Worm (Caenorhabditis elegans) whole organism, young adult: ENCODE results near the gene spin-1.

Source experiments
- B0035.1 ChIP-seq: sonication (generic microtip); optimal IDR thresholded peaks from 2 replicates; lab custom pipeline; 2016; ENCODE audit warnings: missing genetic modification characterization, mild to moderate bottlenecking, missing compliant biosample characterization, missing genotype, missing genetic modification reagents
- C06A6.2 ChIP-seq: fragments of 200-800 bp; sonication (Bioruptor generic); conservative IDR thresholded peaks from 2 replicates; pipeline ENCODE4 v1.3.6; 2022; ENCODE audit warnings: missing genetic modification characterization, missing compliant biosample characterization
- F33H1.4 ChIP-seq: fragments of 200-800 bp; sonication (Bioruptor generic); IDR thresholded peaks from 2 replicates; pipeline ENCODE4 v1.3.6; 2022; ENCODE audit warnings: missing genetic modification reagents, missing genetic modification characterization, missing compliant biosample characterization
- F37B4.10 ChIP-seq: fragments of 200-800 bp; sonication (Bioruptor generic); IDR thresholded peaks from 2 replicates; pipeline ENCODE4 v1.3.6; 2022; ENCODE audit warnings: missing genetic modification characterization, missing compliant biosample characterization
- K11D2.4 ChIP-seq: fragments of 200-800 bp; sonication (Bioruptor generic); IDR thresholded peaks from 2 replicates; pipeline ENCODE4 v1.3.6; 2022; ENCODE audit warnings: missing genetic modification reagents, missing genetic modification characterization, missing compliant biosample characterization
- T07F8.4 ChIP-seq: sonication (generic microtip); optimal IDR thresholded peaks from 2 replicates; lab custom pipeline; 2016; ENCODE audit warnings: mild to moderate bottlenecking, missing genetic modification characterization, moderate library complexity, missing compliant biosample characterization
- Y53G8AR.9 ChIP-seq: fragments of 200-800 bp; sonication (Bioruptor generic); conservative IDR thresholded peaks from 2 replicates; pipeline ENCODE4 v1.3.6; 2022; ENCODE audit warnings: missing genetic modification reagents, missing genetic modification characterization, missing compliant biosample characterization
- Y95B8A.8 ChIP-seq: fragments of 200-800 bp; sonication (Bioruptor generic); IDR thresholded peaks from 2 replicates; pipeline ENCODE4 v1.3.6; 2022; ENCODE audit warnings: missing genetic modification reagents, missing genetic modification characterization, missing compliant biosample characterization
- ZK185.1 ChIP-seq: sonication (generic microtip); optimal IDR thresholded peaks from 2 replicates; lab custom pipeline; 2016; ENCODE audit warnings: mild to moderate bottlenecking, missing genetic modification characterization, missing compliant biosample characterization; ENCODE audit not compliant: poor library complexity, severe bottlenecking
- ama-1 ChIP-seq, 3 experiments: fragments of 150-350 bp in 1 of 3; sonication (generic microtip) in 2 of 3; optimal IDR thresholded peaks; 2 replicates each; lab custom pipeline; 2014 to 2018; ENCODE audit warnings: missing biosample characterization in 2 of 3, missing genetic modification characterization in 2 of 3, missing genetic modification reagents in 2 of 3
- attf-3 ChIP-seq: fragments of 200-800 bp; sonication (Bioruptor generic); conservative IDR thresholded peaks from 2 replicates; pipeline ENCODE4 v1.3.6; 2022; ENCODE audit warnings: missing genetic modification reagents, missing genetic modification characterization, missing compliant biosample characterization
- attf-6 ChIP-seq: fragments of 200-800 bp; sonication (Bioruptor generic); IDR thresholded peaks from 2 replicates; pipeline ENCODE4 v1.3.6; 2022; ENCODE audit warnings: missing genetic modification reagents, missing genetic modification characterization, missing compliant biosample characterization
- bed-1 ChIP-seq: fragments of 200-800 bp; sonication (Bioruptor generic); IDR thresholded peaks from 2 replicates; pipeline ENCODE4 v1.3.6; 2022; ENCODE audit warnings: missing genetic modification reagents, missing genetic modification characterization, missing compliant biosample characterization
- cebp-1 ChIP-seq, 2 experiments: fragments of 200-800 bp in 1 of 2; sonication (Bioruptor generic) in 1 of 2; sonication (generic microtip) in 1 of 2; IDR thresholded peaks in 1 of 2; optimal IDR thresholded peaks in 1 of 2; 2 replicates each; pipeline versions ENCODE4 v1.3.6 to Lab custom; 2017 to 2022; ENCODE audit warnings: missing compliant biosample characterization in 2 of 2, missing genetic modification characterization in 2 of 2, mild to moderate bottlenecking in 1 of 2, missing genetic modification reagents in 1 of 2, moderate library complexity in 1 of 2
- cebp-2 ChIP-seq: fragments of 200-800 bp; sonication (Bioruptor generic); IDR thresholded peaks from 2 replicates; pipeline ENCODE4 v1.3.6; 2022; ENCODE audit warnings: missing genetic modification characterization, missing compliant biosample characterization
- ceh-79 ChIP-seq: sonication (generic microtip); optimal IDR thresholded peaks from 2 replicates; lab custom pipeline; 2017; ENCODE audit warnings: mild to moderate bottlenecking, missing genetic modification characterization, missing compliant biosample characterization
- egl-18 ChIP-seq: fragments of 200-800 bp; sonication (Bioruptor generic); IDR thresholded peaks from 2 replicates; pipeline ENCODE4 v1.3.6; 2022; ENCODE audit warnings: missing genetic modification reagents, missing genetic modification characterization, missing compliant biosample characterization
- egl-44 ChIP-seq: fragments of 200-800 bp; sonication (Bioruptor generic); IDR thresholded peaks from 2 replicates; pipeline ENCODE4 v1.3.6; 2022; ENCODE audit warnings: missing genetic modification reagents, missing genetic modification characterization, missing compliant biosample characterization
- him-1 ChIP-seq: sonication (generic microtip); optimal IDR thresholded peaks from 2 replicates; lab custom pipeline; 2016; ENCODE audit warnings: missing genotype, missing genetic modification reagents, missing genetic modification characterization, missing compliant biosample characterization
- hmg-1.2 ChIP-seq: fragments of 200-800 bp; sonication (Bioruptor generic); IDR thresholded peaks from 2 replicates; pipeline ENCODE4 v1.3.6; 2022; ENCODE audit warnings: missing genetic modification reagents, missing genetic modification characterization, missing compliant biosample characterization
- hmg-20 ChIP-seq: fragments of 200-800 bp; sonication (Bioruptor generic); IDR thresholded peaks from 2 replicates; pipeline ENCODE4 v1.3.6; 2022; ENCODE audit warnings: missing genetic modification reagents, missing genetic modification characterization, missing compliant biosample characterization
- hrde-1 ChIP-seq: sonication (generic microtip); optimal IDR thresholded peaks from 2 replicates; lab custom pipeline; 2016; ENCODE audit warnings: missing genetic modification characterization, mild to moderate bottlenecking, missing compliant biosample characterization, moderate library complexity, missing genotype, missing genetic modification reagents, borderline replicate concordance
- hsf-1 ChIP-seq: fragments of 200-800 bp; sonication (Bioruptor generic); IDR thresholded peaks from 2 replicates; pipeline ENCODE4 v1.3.6; 2022; ENCODE audit warnings: missing genetic modification reagents, missing genetic modification characterization, missing compliant biosample characterization
- lsl-1 ChIP-seq: fragments of 200-800 bp; sonication (Bioruptor generic); optimal IDR thresholded peaks from 2 replicates; lab custom pipeline; 2018; ENCODE audit warnings: mild to moderate bottlenecking, missing genetic modification characterization, moderate library complexity, missing compliant biosample characterization
- nfya-2 ChIP-seq: fragments of 200-800 bp; sonication (Bioruptor generic); IDR thresholded peaks from 2 replicates; pipeline ENCODE4 v1.3.6; 2022; ENCODE audit warnings: missing genetic modification reagents, missing genetic modification characterization, missing compliant biosample characterization
- nhr-80 ChIP-seq: sonication (generic microtip); optimal IDR thresholded peaks from 2 replicates; lab custom pipeline; 2016; ENCODE audit warnings: missing genetic modification characterization, missing compliant biosample characterization
- nhr-90 ChIP-seq: sonication (generic microtip); optimal IDR thresholded peaks from 2 replicates; lab custom pipeline; 2016; ENCODE audit warnings: missing genotype, mild to moderate bottlenecking, missing genetic modification characterization, missing compliant biosample characterization
- sptf-2 ChIP-seq: fragments of 200-800 bp; sonication (Bioruptor generic); optimal IDR thresholded peaks from 2 replicates; lab custom pipeline; 2018; ENCODE audit warnings: mild to moderate bottlenecking, missing genetic modification characterization, missing compliant biosample characterization
- unc-130 ChIP-seq: sonication (generic microtip); optimal IDR thresholded peaks from 2 replicates; lab custom pipeline; 2016; ENCODE audit warnings: missing genetic modification reagents, missing genetic modification characterization, missing compliant biosample characterization
- unc-62 ChIP-seq: fragments of 150-350 bp; optimal IDR thresholded peaks from 2 replicates; lab custom pipeline; 2014; ENCODE audit warnings: missing biosample characterization, missing genetic modification reagents, missing genetic modification characterization
- ztf-22 ChIP-seq: fragments of 200-800 bp; sonication (Bioruptor generic); optimal IDR thresholded peaks from 2 replicates; lab custom pipeline; 2018; ENCODE audit warnings: mild to moderate bottlenecking, missing genetic modification characterization, moderate library complexity, missing compliant biosample characterization
- ztf-26 ChIP-seq: sonication (generic microtip); optimal IDR thresholded peaks from 2 replicates; lab custom pipeline; 2017; ENCODE audit warnings: missing genetic modification characterization, missing compliant biosample characterization
- ztf-28 ChIP-seq: fragments of 200-800 bp; sonication (Bioruptor generic); IDR thresholded peaks from 2 replicates; pipeline ENCODE4 v1.3.6; 2022; ENCODE audit warnings: missing genetic modification reagents, missing genetic modification characterization, missing compliant biosample characterization
- ztf-6 ChIP-seq: fragments of 200-800 bp; sonication (Bioruptor generic); IDR thresholded peaks from 2 replicates; pipeline ENCODE4 v1.3.6; 2022; ENCODE audit warnings: missing genetic modification reagents, missing genetic modification characterization, missing compliant biosample characterization

spin-1 gene

ce11 chrV:12080274-12080673 is 34.5 kb upstream of the spin-1 start, which contains the start of gene R07B7.9:
TSS of gene R07B7.9 (minus strand) at chrV:12080374.
- no peak for TF ChIP-seq unc-62 (GFP tag; lab: Kevin White, UChicago)
- no peak for TF ChIP-seq Y53G8AR.9 (GFP tag; lab: Robert Waterston, UW)
- TF ChIP-seq ztf-6 (GFP tag; lab: Robert Waterston, UW), result no peak
- no peak for TF ChIP-seq ztf-22 (GFP tag; lab: Kevin White, UChicago)
- no peak for TF ChIP-seq egl-18
- no peak for TF ChIP-seq bed-1 (GFP tag; lab: Robert Waterston, UW)
- TF ChIP-seq nfya-2 (GFP tag; lab: Robert Waterston, UW), result no peak
- TF ChIP-seq hrde-1 (tag; lab: Kevin White, UChicago), result no peak
- TF ChIP-seq ceh-79, result no peak
- TF ChIP-seq F37B4.10, result no peak
- TF ChIP-seq Y95B8A.8 (GFP tag; lab: Robert Waterston, UW), result no peak
- TF ChIP-seq attf-6 (GFP tag; lab: Robert Waterston, UW), result no peak
- TF ChIP-seq lsl-1 (GFP tag; lab: Kevin White, UChicago), result no peak
- no peak for TF ChIP-seq ztf-28
- TF ChIP-seq B0035.1 (tag; lab: Kevin White, UChicago), result no peak
- no peak for TF ChIP-seq ama-1 (optimal IDR thresholded peaks at IDR 0.05; lab: Kevin White, UChicago)
- no peak for TF ChIP-seq ama-1 (GFP tag; optimal IDR thresholded peaks at IDR 0.05; lab: Kevin White, UChicago)

ce11 chrV:12082932-12083331 is 31.9 kb upstream of the spin-1 start, which contains the start of gene R07B7.10:
TSS of gene R07B7.10 (plus strand) at chrV:12083216.
- TF ChIP-seq ztf-26 (tag; lab: Kevin White, UChicago) (no peak), hmg-1.2 (GFP tag; lab: Robert Waterston, UW) (peak; percentile 75; the same call in 1 of the 2 replicates), ZK185.1 (tag; lab: Kevin White, UChicago) (no peak)
- TF ChIP-seq, all 124 proteins: peak for 1

- no peak for TF ChIP-seq sptf-2 (GFP tag; lab: Kevin White, UChicago)
- no peak for TF ChIP-seq K11D2.4 (GFP tag; lab: Robert Waterston, UW)
- no peak for TF ChIP-seq him-1 (tag; lab: Kevin White, UChicago)
- no peak for TF ChIP-seq hmg-20 (GFP tag; lab: Robert Waterston, UW)
- TF ChIP-seq ztf-28, result no peak
- no peak for TF ChIP-seq unc-130 (GFP tag; lab: Kevin White, UChicago)
- TF ChIP-seq C06A6.2, result no peak
- no peak for TF ChIP-seq cebp-1 (GFP tag; IDR thresholded peaks at IDR 0.05; lab: Robert Waterston, UW)
- TF ChIP-seq cebp-1 (tag; optimal IDR thresholded peaks at IDR 0.05; lab: Kevin White, UChicago), result no peak
- TF ChIP-seq egl-44 (GFP tag; lab: Robert Waterston, UW), result no peak
- no peak for TF ChIP-seq Y53G8AR.9 (GFP tag; lab: Robert Waterston, UW)
- no peak for TF ChIP-seq B0035.1 (tag; lab: Kevin White, UChicago)
- TF ChIP-seq T07F8.4 (tag; lab: Kevin White, UChicago), result no peak
Observed at ce11 chrV:12084216-12084615, 30.6 kb upstream of the spin-1 start, which contains the start of gene R07B7.8. TSS of gene R07B7.8 (minus strand) at chrV:12084316.

ce11 chrV:12085867-12086634 is 28.7 kb upstream of the spin-1 start:
- no peak for TF ChIP-seq hsf-1 (GFP tag; lab: Robert Waterston, UW)
- TF ChIP-seq ztf-26 (tag; lab: Kevin White, UChicago), result no peak
- TF ChIP-seq attf-3 (GFP tag; lab: Robert Waterston, UW), result no peak
- no peak for TF ChIP-seq ama-1 (optimal IDR thresholded peaks at IDR 0.05; lab: Kevin White, UChicago)
- TF ChIP-seq ama-1 (GFP tag; optimal IDR thresholded peaks at IDR 0.05; lab: Kevin White, UChicago), result no peak
- no peak for TF ChIP-seq ZK185.1 (tag; lab: Kevin White, UChicago)
- no peak for TF ChIP-seq nhr-90
- TF ChIP-seq F33H1.4 (GFP tag; lab: Robert Waterston, UW), result no peak
- no peak for TF ChIP-seq cebp-2
- no peak for TF ChIP-seq lsl-1 (GFP tag; lab: Kevin White, UChicago)
- TF ChIP-seq nhr-80, result no peak
- TF ChIP-seq, all 124 proteins: peak for 0
